Worm (Caenorhabditis elegans) whole organism, L2 larva: ENCODE results near the gene C17F4.11.

ENCODE experiments used
- C34F6.9 ChIP-seq: fragments of 150-350 bp; optimal IDR thresholded peaks from 2 replicates; lab custom pipeline; 2014; ENCODE audit warnings: missing biosample characterization, missing genetic modification characterization
- F13H6.1 ChIP-seq: sonication (generic microtip); optimal IDR thresholded peaks from 2 replicates; lab custom pipeline; 2016; ENCODE audit warnings: missing genetic modification characterization, missing compliant biosample characterization
- Y55F3AM.14 ChIP-seq: fragments of 200-800 bp; sonication (Bioruptor generic); optimal IDR thresholded peaks from 2 replicates; lab custom pipeline; 2018; ENCODE audit warnings: mild to moderate bottlenecking, missing genetic modification characterization, missing compliant biosample characterization
- ZK546.5 ChIP-seq: sonication (generic microtip); optimal IDR thresholded peaks from 2 replicates; lab custom pipeline; 2017; ENCODE audit warnings: missing biosample characterization, missing genetic modification characterization
- alr-1 ChIP-seq: fragments of 150-350 bp; optimal IDR thresholded peaks from 2 replicates; lab custom pipeline; 2014; ENCODE audit warnings: missing biosample characterization, missing genetic modification characterization
- aly-2 ChIP-seq: fragments of 150-350 bp; optimal IDR thresholded peaks from 2 replicates; lab custom pipeline; 2014; ENCODE audit warnings: missing biosample characterization, missing genetic modification characterization
- ama-1 ChIP-seq: fragments of 150-350 bp; optimal IDR thresholded peaks from 2 replicates; lab custom pipeline; 2018; ENCODE audit warnings: inconsistent platforms
- blmp-1 ChIP-seq: sonication (generic microtip); optimal IDR thresholded peaks from 2 replicates; lab custom pipeline; 2017; ENCODE audit warnings: missing genetic modification characterization, mild to moderate bottlenecking, missing compliant biosample characterization, antibody characterized with exemption, moderate library complexity; ENCODE audit not compliant: insufficient read depth
- ceh-16 ChIP-seq: fragments of 150-350 bp; optimal IDR thresholded peaks from 2 replicates; lab custom pipeline; 2014; ENCODE audit warnings: missing biosample characterization, missing genetic modification characterization
- crh-2 ChIP-seq: sonication (generic microtip); optimal IDR thresholded peaks from 2 replicates; lab custom pipeline; 2017; ENCODE audit warnings: missing biosample characterization, missing genetic modification characterization
- dmd-4 ChIP-seq: sonication (generic microtip); optimal IDR thresholded peaks from 2 replicates; lab custom pipeline; 2017; ENCODE audit warnings: missing biosample characterization, missing genetic modification characterization
- egl-27 ChIP-seq: sonication (generic microtip); optimal IDR thresholded peaks from 3 replicates; lab custom pipeline; 2017; ENCODE audit warnings: missing biosample characterization, missing genetic modification reagents, missing genetic modification characterization
- elt-3 ChIP-seq: sonication (generic microtip); optimal IDR thresholded peaks from 2 replicates; lab custom pipeline; 2017; ENCODE audit warnings: missing biosample characterization, missing genetic modification characterization
- fos-1 ChIP-seq: fragments of 150-350 bp; optimal IDR thresholded peaks from 2 replicates; lab custom pipeline; 2014; ENCODE audit warnings: missing biosample characterization, missing genetic modification characterization
- gmeb-1 ChIP-seq: fragments of 150-350 bp; optimal IDR thresholded peaks from 2 replicates; lab custom pipeline; 2014; ENCODE audit warnings: missing biosample characterization, missing genetic modification characterization
- lin-11 ChIP-seq: fragments of 150-350 bp; sonication (generic microtip); optimal IDR thresholded peaks from 2 replicates; lab custom pipeline; 2014; ENCODE audit warnings: missing biosample characterization, missing genetic modification characterization, inconsistent platforms, mixed read lengths
- lin-39 ChIP-seq: fragments of 150-350 bp; optimal IDR thresholded peaks from 2 replicates; lab custom pipeline; 2014; ENCODE audit warnings: missing biosample characterization, missing genetic modification reagents, missing genetic modification characterization
- lsy-2 ChIP-seq, 2 experiments: fragments of 150-350 bp in 1 of 2; sonication (generic microtip) in 1 of 2; optimal IDR thresholded peaks; 2 replicates each; lab custom pipeline; 2014 to 2017; ENCODE audit warnings: missing biosample characterization in 2 of 2, missing genetic modification characterization in 2 of 2
- mab-5 ChIP-seq: fragments of 150-350 bp; optimal IDR thresholded peaks from 2 replicates; lab custom pipeline; 2014; ENCODE audit warnings: missing biosample characterization, missing genetic modification characterization
- mbf-1 ChIP-seq: sonication (generic microtip); optimal IDR thresholded peaks from 2 replicates; lab custom pipeline; 2017; ENCODE audit warnings: missing biosample characterization, missing genetic modification characterization
- nhr-10 ChIP-seq: sonication (generic microtip); optimal IDR thresholded peaks from 2 replicates; lab custom pipeline; 2017; ENCODE audit warnings: missing biosample characterization, missing genetic modification characterization
- nhr-12 ChIP-seq: fragments of 150-350 bp; optimal IDR thresholded peaks from 2 replicates; lab custom pipeline; 2014; ENCODE audit warnings: missing biosample characterization, missing genetic modification characterization
- nhr-129 ChIP-seq: fragments of 150-350 bp; optimal IDR thresholded peaks from 2 replicates; lab custom pipeline; 2014; ENCODE audit warnings: missing biosample characterization, missing genetic modification characterization
- nhr-21 ChIP-seq: fragments of 150-350 bp; optimal IDR thresholded peaks from 2 replicates; lab custom pipeline; 2014; ENCODE audit warnings: missing biosample characterization, missing genetic modification characterization
- nhr-23 ChIP-seq: fragments of 150-350 bp; optimal IDR thresholded peaks from 2 replicates; lab custom pipeline; 2014; ENCODE audit warnings: missing biosample characterization, missing genetic modification reagents, missing genetic modification characterization
- nhr-237 ChIP-seq: fragments of 150-350 bp; optimal IDR thresholded peaks from 2 replicates; lab custom pipeline; 2014; ENCODE audit warnings: missing biosample characterization, missing genetic modification characterization
- nhr-6 ChIP-seq: fragments of 150-350 bp; optimal IDR thresholded peaks from 2 replicates; lab custom pipeline; 2014; ENCODE audit warnings: missing biosample characterization, missing genetic modification characterization
- nhr-77 ChIP-seq: fragments of 150-350 bp; optimal IDR thresholded peaks from 2 replicates; lab custom pipeline; 2014; ENCODE audit warnings: missing biosample characterization, missing genetic modification characterization
- peb-1 ChIP-seq: fragments of 150-350 bp; optimal IDR thresholded peaks from 2 replicates; lab custom pipeline; 2014; ENCODE audit warnings: missing biosample characterization, missing genetic modification characterization
- sem-4 ChIP-seq: fragments of 150-350 bp; optimal IDR thresholded peaks from 2 replicates; lab custom pipeline; 2014; ENCODE audit warnings: missing biosample characterization, missing genetic modification reagents, missing genetic modification characterization
- skn-1 ChIP-seq: sonication (generic microtip); optimal IDR thresholded peaks from 2 replicates; lab custom pipeline; 2017; ENCODE audit warnings: missing biosample characterization, missing genetic modification characterization
- sma-3 ChIP-seq: sonication (generic microtip); optimal IDR thresholded peaks from 2 replicates; lab custom pipeline; 2016; ENCODE audit warnings: missing genetic modification reagents, missing genetic modification characterization, missing compliant biosample characterization
- sma-9 ChIP-seq, 2 experiments: fragments of 150-350 bp in 1 of 2; sonication (generic microtip) in 1 of 2; optimal IDR thresholded peaks; 2 replicates each; lab custom pipeline; 2014 to 2016; ENCODE audit warnings: missing genetic modification characterization in 2 of 2, mild to moderate bottlenecking in 1 of 2, missing biosample characterization in 1 of 2, missing compliant biosample characterization in 1 of 2, missing genetic modification reagents in 1 of 2, moderate library complexity in 1 of 2
- snpc-4 ChIP-seq: fragments of 150-350 bp; optimal IDR thresholded peaks from 2 replicates; lab custom pipeline; 2014; ENCODE audit warnings: missing biosample characterization, missing genetic modification characterization
- unc-55 ChIP-seq: fragments of 150-350 bp; sonication (generic microtip); optimal IDR thresholded peaks from 3 replicates; lab custom pipeline; 2014; ENCODE audit warnings: missing biosample characterization, missing genetic modification reagents, missing genetic modification characterization
- ztf-1 ChIP-seq: fragments of 200-800 bp; sonication (Bioruptor generic); conservative IDR thresholded peaks from 2 replicates; pipeline ENCODE4 v1.3.6; 2022; ENCODE audit warnings: missing genetic modification characterization, missing compliant biosample characterization
- ztf-11 ChIP-seq: sonication (generic microtip); optimal IDR thresholded peaks from 2 replicates; lab custom pipeline; 2017; ENCODE audit warnings: missing biosample characterization, missing genetic modification characterization
- ztf-4 ChIP-seq: fragments of 150-350 bp; optimal IDR thresholded peaks from 2 replicates; lab custom pipeline; 2014; ENCODE audit warnings: missing biosample characterization, missing genetic modification characterization

C17F4.11 gene

ce11 chrII:3277686-3278085, 40.4 kb downstream of the C17F4.11 start, which contains the start of gene F02E11.4:
TSS of gene F02E11.4 (minus strand) at chrII:3277786.
- TF ChIP-seq ztf-4 (no peak), gmeb-1 (tag; lab: Kevin White, UChicago) (no peak), fos-1 (tag; lab: Kevin White, UChicago) (no peak), nhr-23 (tag; lab: Kevin White, UChicago) (no peak), ztf-11 (tag; lab: Kevin White, UChicago) (no peak), C34F6.9 (no peak), F13H6.1 (tag; lab: Kevin White, UChicago) (no peak), sma-3 (GFP tag; lab: Kevin White, UChicago) (no peak), skn-1 (tag; lab: Kevin White, UChicago) (no peak), snpc-4 (tag; lab: Kevin White, UChicago) (no peak), nhr-21 (tag; lab: Kevin White, UChicago) (no peak), mab-5 (no peak), ztf-1 (GFP tag; lab: Robert Waterston, UW) (no peak), nhr-10 (tag; lab: Kevin White, UChicago) (no peak), sem-4 (tag; lab: Kevin White, UChicago) (no peak), dmd-4 (tag; lab: Kevin White, UChicago) (no peak)

ce11 chrII:3278634-3279033, 41.4 kb downstream of the C17F4.11 start, which contains the start of gene wht-4:
TSS of gene wht-4 (plus strand) at chrII:3278934.
- no peak for TF ChIP-seq sma-9 (GFP tag; optimal IDR thresholded peaks at IDR 0.05; lab: Kevin White, UChicago)
- no peak for TF ChIP-seq sma-9 (tag; optimal IDR thresholded peaks at IDR 0.05; lab: Kevin White, UChicago)
- TF ChIP-seq ZK546.5 (tag; lab: Kevin White, UChicago), result no peak
- TF ChIP-seq gmeb-1 (tag; lab: Kevin White, UChicago), result no peak
- TF ChIP-seq egl-27 (tag; lab: Kevin White, UChicago), result no peak
- no peak for TF ChIP-seq dmd-4 (tag; lab: Kevin White, UChicago)
- TF ChIP-seq Y55F3AM.14 (GFP tag; lab: Kevin White, UChicago), result no peak
- TF ChIP-seq nhr-237, result no peak
- TF ChIP-seq mbf-1, result no peak
- no peak for TF ChIP-seq nhr-10 (tag; lab: Kevin White, UChicago)
- no peak for TF ChIP-seq lin-39 (tag; lab: Kevin White, UChicago)
- no peak for TF ChIP-seq nhr-23 (tag; lab: Kevin White, UChicago)

- TF ChIP-seq mab-5 (no peak), nhr-21 (tag; lab: Kevin White, UChicago) (no peak), snpc-4 (tag; lab: Kevin White, UChicago) (no peak), lin-11 (tag; lab: Kevin White, UChicago) (no peak), nhr-23 (tag; lab: Kevin White, UChicago) (no peak), ztf-1 (GFP tag; lab: Robert Waterston, UW) (no peak), lin-39 (tag; lab: Kevin White, UChicago) (no peak), ztf-4 (no peak), fos-1 (tag; lab: Kevin White, UChicago) (no peak), ama-1 (no peak), nhr-237 (no peak), Y55F3AM.14 (GFP tag; lab: Kevin White, UChicago) (no peak), blmp-1 (tag; lab: Kevin White, UChicago) (no peak), skn-1 (tag; lab: Kevin White, UChicago) (no peak), lsy-2 (tag; optimal IDR thresholded peaks at IDR 0.05; lab: Kevin White, UChicago) (no peak), elt-3 (tag; lab: Kevin White, UChicago) (no peak), sem-4 (tag; lab: Kevin White, UChicago) (no peak), unc-55 (GFP tag; lab: Kevin White, UChicago) (no peak), nhr-12 (tag; lab: Kevin White, UChicago) (no peak), crh-2 (tag; lab: Kevin White, UChicago) (no peak)
Observed at ce11 chrII:3282353-3282752, 45.1 kb downstream of the C17F4.11 start, which contains the start of gene nep-13. TSS of gene nep-13 (plus strand) at chrII:3282653.

- TF ChIP-seq nhr-21 (tag; lab: Kevin White, UChicago), result no peak
- TF ChIP-seq aly-2, result no peak
- TF ChIP-seq alr-1, result no peak
- TF ChIP-seq peb-1 (tag; lab: Kevin White, UChicago), result no peak
- TF ChIP-seq nhr-23 (tag; lab: Kevin White, UChicago), result no peak
- no peak for TF ChIP-seq nhr-6 (tag; lab: Kevin White, UChicago)
- TF ChIP-seq ceh-16, result no peak
- no peak for TF ChIP-seq nhr-77 (tag; lab: Kevin White, UChicago)
- no peak for TF ChIP-seq nhr-129
Observed at ce11 chrII:3284558-3284957, 47.3 kb downstream of the C17F4.11 start, which contains the start of gene scl-15. TSS of gene scl-15 (minus strand) at chrII:3284658.
